Fruit fly (Drosophila melanogaster) whole organism, adult: ENCODE data around the gene mid.

Source experiments
- CG11617 ChIP-seq: fragments of 200-800 bp; sonication (Bioruptor generic); optimal IDR thresholded peaks from 2 replicates; lab custom pipeline; 2017; ENCODE audit warnings: mild to moderate bottlenecking, missing biosample characterization, missing genetic modification reagents, missing genetic modification characterization
- CG12768 ChIP-seq: fragments of 200-800 bp; sonication (Bioruptor generic); optimal IDR thresholded peaks from 2 replicates; lab custom pipeline; 2017; ENCODE audit warnings: missing biosample characterization, missing genetic modification characterization, mild to moderate bottlenecking, moderate library complexity, missing genetic modification reagents
- CG1620 ChIP-seq: fragments of 200-800 bp; sonication (Bioruptor generic); optimal IDR thresholded peaks from 2 replicates; lab custom pipeline; 2016; ENCODE audit warnings: missing biosample characterization, missing genetic modification characterization
- CG33017 ChIP-seq: fragments of 200-800 bp; sonication (Bioruptor generic); optimal IDR thresholded peaks from 2 replicates; lab custom pipeline; 2018; ENCODE audit warnings: missing biosample characterization, mild to moderate bottlenecking, missing genetic modification characterization, moderate library complexity
- CG5204 ChIP-seq: fragments of 200-800 bp; sonication (Bioruptor generic); optimal IDR thresholded peaks from 2 replicates; lab custom pipeline; 2016; ENCODE audit warnings: missing biosample characterization, missing genetic modification characterization
- CG7101 ChIP-seq: fragments of 200-800 bp; sonication (Bioruptor generic); optimal IDR thresholded peaks from 2 replicates; lab custom pipeline; 2018; ENCODE audit warnings: missing biosample characterization, mild to moderate bottlenecking, missing genetic modification characterization, moderate library complexity
- Mnt ChIP-seq: fragments of 200-800 bp; sonication (Bioruptor generic); optimal IDR thresholded peaks from 2 replicates; lab custom pipeline; 2016; ENCODE audit warnings: missing biosample characterization, mild to moderate bottlenecking, missing genetic modification characterization
- cnc ChIP-seq, 2 experiments: fragments of >200 bp; optimal IDR thresholded peaks; 2 replicates each; lab custom pipeline; 2017
- kay ChIP-seq: fragments of 200-800 bp; sonication (Bioruptor generic); peaks from one replicate; lab custom pipeline; 2016; ENCODE audit warnings: missing biosample characterization, missing genetic modification characterization, borderline replicate concordance
- ovo ChIP-seq: fragments of 200-800 bp; sonication (Bioruptor generic); optimal IDR thresholded peaks from 2 replicates; lab custom pipeline; 2016; ENCODE audit warnings: missing biosample characterization, missing genetic modification characterization
- pad ChIP-seq: fragments of 200-800 bp; sonication (Bioruptor generic); optimal IDR thresholded peaks from 3 replicates; lab custom pipeline; 2017; ENCODE audit warnings: missing biosample characterization, missing genetic modification characterization, mild to moderate bottlenecking, moderate library complexity, missing genetic modification reagents
- tj ChIP-seq: fragments of 200-800 bp; sonication (Bioruptor generic); optimal IDR thresholded peaks from 3 replicates; lab custom pipeline; 2017; ENCODE audit warnings: missing biosample characterization, mild to moderate bottlenecking, missing genetic modification characterization, moderate library complexity

DNA sequence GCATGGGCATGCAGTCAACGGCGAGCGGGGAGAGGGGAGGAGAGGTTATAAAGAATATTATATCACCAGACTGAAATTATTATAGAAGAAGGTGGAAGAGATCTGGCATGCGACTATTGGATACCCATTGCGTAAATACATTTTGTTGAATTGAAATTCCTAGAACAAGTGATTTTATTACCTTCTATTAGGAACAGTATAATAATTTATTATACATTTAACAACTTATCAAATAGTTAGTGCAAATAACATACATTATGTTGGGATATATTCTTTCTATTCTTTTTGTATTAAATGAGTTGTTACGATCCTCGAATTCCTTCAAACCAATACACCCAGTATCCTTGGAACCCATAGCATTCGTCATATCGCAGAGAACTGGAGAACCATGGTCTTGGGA is 16.8 kb downstream of the mid start:
- TF ChIP-seq CG33017 (tag; lab: Kevin White, UChicago) (no peak), kay (GFP tag; lab: Kevin White, UChicago) (no peak), CG12768 (GFP tag; lab: Kevin White, UChicago) (no peak), CG5204 (GFP tag; lab: Kevin White, UChicago) (no peak), CG7101 (tag; lab: Kevin White, UChicago) (no peak), pad (GFP tag; lab: Kevin White, UChicago) (no peak), cnc (optimal IDR thresholded peaks at IDR 0.05; lab: Kevin White, UChicago) (no peak), tj (GFP tag; lab: Kevin White, UChicago) (no peak), CG11617 (GFP tag; lab: Kevin White, UChicago) (no peak), ovo (GFP tag; lab: Kevin White, UChicago) (no peak), Mnt (no peak), CG1620 (GFP tag; lab: Kevin White, UChicago) (no peak)
